Fruit fly (Drosophila melanogaster): ENCODE measurements around the gene ATPsynbetaL.

The ATPsynbetaL gene

DNA sequence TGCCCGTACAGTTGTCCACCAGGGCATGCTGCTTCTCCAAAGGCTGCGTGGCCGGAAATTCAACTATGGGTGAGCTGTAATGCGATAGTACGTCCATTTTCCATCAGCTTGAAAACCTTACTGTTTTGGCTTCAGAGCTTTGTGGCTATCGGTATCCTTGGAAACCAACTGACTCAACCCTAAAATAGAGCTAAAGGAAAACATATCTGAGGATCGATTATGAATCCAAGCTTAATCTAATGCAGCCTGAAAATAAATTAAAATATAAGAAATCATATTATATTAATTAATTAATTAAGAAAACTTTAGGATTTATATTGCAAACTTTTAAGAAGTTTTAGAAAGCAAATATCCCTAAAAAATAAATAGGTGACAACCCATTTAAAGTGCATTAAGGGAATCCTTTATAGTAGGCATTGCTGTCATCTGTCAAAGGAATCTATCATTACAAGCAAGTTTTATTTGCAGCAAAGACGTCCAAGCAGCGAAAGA is at the start of gene ATPsynbetaL, which contains the start of gene CG13074:
TSS of gene ATPsynbetaL (plus strand) at position 442 of the 492 bp plus-strand sequence.
TSS of gene CG13074 (minus strand) at position 101 of the 492 bp plus-strand sequence.
- TF ChIP-seq h (optimal IDR thresholded peaks at IDR 0.05), result no peak
- no peak for TF ChIP-seq ttk (optimal IDR thresholded peaks at IDR 0.05)
- no peak for TF ChIP-seq Myc (optimal IDR thresholded peaks at IDR 0.05)
- TF ChIP-seq psq (optimal IDR thresholded peaks at IDR 0.05), result no peak

DNA sequence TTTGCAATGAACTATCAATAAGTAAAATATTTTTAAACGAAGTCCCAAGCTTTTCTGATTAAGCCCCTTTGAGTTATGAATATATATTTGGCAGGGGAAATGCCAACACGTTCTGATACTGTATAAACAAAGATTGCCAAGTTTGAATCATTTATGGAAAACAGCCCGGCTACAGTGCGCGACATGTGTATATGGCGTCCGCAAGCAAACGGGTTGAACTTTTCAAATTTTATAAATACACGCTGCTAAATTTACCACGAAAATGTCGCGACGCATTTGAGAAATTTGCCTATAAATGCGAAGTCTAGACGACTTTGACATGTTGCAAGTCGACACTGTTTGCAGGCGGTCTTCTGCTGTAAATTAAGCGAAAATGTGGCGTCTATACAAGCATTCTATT is 49.5 kb upstream of the ATPsynbetaL start:
- no peak for TF ChIP-seq h (optimal IDR thresholded peaks at IDR 0.05)
- no peak for TF ChIP-seq Myc (optimal IDR thresholded peaks at IDR 0.05)
- TF ChIP-seq insv (optimal IDR thresholded peaks at IDR 0.05), result no peak
- no peak for TF ChIP-seq ttk (optimal IDR thresholded peaks at IDR 0.05)
- no peak for TF ChIP-seq Sin3A (optimal IDR thresholded peaks at IDR 0.05)

dm6 chr3L:16048722-16049459 is 48.7 kb upstream of the ATPsynbetaL start:
- no peak for TF ChIP-seq insv (optimal IDR thresholded peaks at IDR 0.05)
- no peak for TF ChIP-seq ttk (optimal IDR thresholded peaks at IDR 0.05)
- TF ChIP-seq Myc (optimal IDR thresholded peaks at IDR 0.05), result no peak
- no peak for TF ChIP-seq psq (optimal IDR thresholded peaks at IDR 0.05)
- no peak for TF ChIP-seq h (optimal IDR thresholded peaks at IDR 0.05)
- TF ChIP-seq Sin3A (optimal IDR thresholded peaks at IDR 0.05), result no peak

dm6 chr3L:16049955-16050886 is 47.4 kb upstream of the ATPsynbetaL start:
- TF ChIP-seq h (optimal IDR thresholded peaks at IDR 0.05), result no peak
- TF ChIP-seq insv (optimal IDR thresholded peaks at IDR 0.05), result no peak
- TF ChIP-seq psq (optimal IDR thresholded peaks at IDR 0.05), result no peak
- no peak for TF ChIP-seq Myc (optimal IDR thresholded peaks at IDR 0.05)
- TF ChIP-seq Sin3A (optimal IDR thresholded peaks at IDR 0.05), result no peak
- no peak for TF ChIP-seq ttk (optimal IDR thresholded peaks at IDR 0.05)

dm6 chr3L:16050887-16051258 is 46.8 kb upstream of the ATPsynbetaL start, which contains the start of gene Diap1:
TSS of gene Diap1 (minus strand) at chr3L:16051034.
- TF ChIP-seq h (optimal IDR thresholded peaks at IDR 0.05), result no peak
- TF ChIP-seq ttk (optimal IDR thresholded peaks at IDR 0.05), result no peak
- TF ChIP-seq psq (optimal IDR thresholded peaks at IDR 0.05), result no peak
- TF ChIP-seq Myc (optimal IDR thresholded peaks at IDR 0.05), result no peak
- no peak for TF ChIP-seq Sin3A (optimal IDR thresholded peaks at IDR 0.05)
- no peak for TF ChIP-seq insv (optimal IDR thresholded peaks at IDR 0.05)

DNA sequence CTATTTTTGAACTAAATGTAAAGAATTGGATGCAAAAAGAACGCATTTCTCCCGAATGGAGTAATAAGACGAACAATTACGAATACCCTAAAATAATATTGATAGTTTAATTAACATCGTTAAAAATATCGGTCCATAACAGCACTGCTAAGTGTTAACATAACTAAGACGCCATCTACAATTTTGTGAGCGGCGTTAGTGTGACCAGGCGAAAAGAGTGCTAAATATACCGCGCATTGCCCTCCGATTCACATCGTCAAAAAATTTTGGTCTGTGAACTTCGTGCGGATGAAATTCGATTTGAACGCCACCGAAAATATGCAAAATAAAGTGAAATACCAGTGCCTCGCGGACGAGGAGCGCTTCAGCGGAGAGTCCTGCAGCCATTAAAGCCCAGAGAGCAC is 45.9 kb upstream of the ATPsynbetaL start, which contains the start of gene Mbs:
TSS of gene Mbs (plus strand) at position 241 of the 404 bp plus-strand sequence.
- no peak for TF ChIP-seq insv (optimal IDR thresholded peaks at IDR 0.05)
- no peak for TF ChIP-seq ttk (optimal IDR thresholded peaks at IDR 0.05)
- no peak for TF ChIP-seq Sin3A (optimal IDR thresholded peaks at IDR 0.05)
- no peak for TF ChIP-seq Myc (optimal IDR thresholded peaks at IDR 0.05)
- no peak for TF ChIP-seq h (optimal IDR thresholded peaks at IDR 0.05)
- TF ChIP-seq psq (optimal IDR thresholded peaks at IDR 0.05), result no peak

DNA sequence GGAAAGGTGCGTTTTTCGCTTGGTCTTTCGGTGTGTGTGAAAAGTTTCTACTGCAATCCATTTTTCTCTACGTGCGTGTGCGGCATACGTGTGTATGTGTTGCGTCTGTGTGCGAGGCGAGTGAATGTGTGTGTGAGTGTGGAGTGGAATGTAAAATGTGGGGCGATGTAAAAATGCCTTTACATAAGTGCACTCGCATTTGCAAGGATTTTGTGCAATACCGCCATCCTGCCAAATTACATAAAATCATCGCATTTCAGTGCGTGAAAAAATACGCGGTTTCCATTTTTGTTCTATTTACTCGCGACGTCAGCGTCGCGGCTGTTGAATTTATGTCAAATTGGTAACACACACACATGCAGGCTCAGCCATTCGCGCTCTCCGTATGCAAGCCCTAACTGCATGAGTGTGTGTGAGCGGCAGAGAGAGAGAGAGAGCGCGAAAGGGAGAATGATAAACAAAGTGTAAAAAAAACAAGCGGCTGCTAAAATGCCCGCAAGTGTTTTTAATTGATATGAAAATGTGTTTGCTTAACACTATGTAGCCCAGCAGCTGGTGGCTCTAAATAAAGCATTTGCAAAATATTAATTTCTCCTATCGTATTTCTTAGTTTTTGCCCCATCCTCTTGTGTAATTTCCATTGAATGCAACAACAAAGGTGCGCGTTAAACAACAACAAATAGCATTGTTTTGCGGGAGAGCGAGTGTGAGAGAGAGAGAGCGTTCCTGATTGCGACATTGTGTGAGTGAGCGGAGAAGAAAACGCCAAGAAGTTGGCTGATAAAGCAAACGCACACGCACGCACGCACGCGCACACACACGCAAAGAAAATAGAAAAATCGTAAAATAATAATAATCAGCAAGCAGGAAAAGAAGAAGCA is 45.2 kb upstream of the ATPsynbetaL start:
- TF ChIP-seq ttk (optimal IDR thresholded peaks at IDR 0.05) (no peak), insv (optimal IDR thresholded peaks at IDR 0.05) (no peak), Myc (optimal IDR thresholded peaks at IDR 0.05) (no peak), psq (optimal IDR thresholded peaks at IDR 0.05) (no peak), Sin3A (optimal IDR thresholded peaks at IDR 0.05) (no peak), h (optimal IDR thresholded peaks at IDR 0.05) (no peak)

DNA sequence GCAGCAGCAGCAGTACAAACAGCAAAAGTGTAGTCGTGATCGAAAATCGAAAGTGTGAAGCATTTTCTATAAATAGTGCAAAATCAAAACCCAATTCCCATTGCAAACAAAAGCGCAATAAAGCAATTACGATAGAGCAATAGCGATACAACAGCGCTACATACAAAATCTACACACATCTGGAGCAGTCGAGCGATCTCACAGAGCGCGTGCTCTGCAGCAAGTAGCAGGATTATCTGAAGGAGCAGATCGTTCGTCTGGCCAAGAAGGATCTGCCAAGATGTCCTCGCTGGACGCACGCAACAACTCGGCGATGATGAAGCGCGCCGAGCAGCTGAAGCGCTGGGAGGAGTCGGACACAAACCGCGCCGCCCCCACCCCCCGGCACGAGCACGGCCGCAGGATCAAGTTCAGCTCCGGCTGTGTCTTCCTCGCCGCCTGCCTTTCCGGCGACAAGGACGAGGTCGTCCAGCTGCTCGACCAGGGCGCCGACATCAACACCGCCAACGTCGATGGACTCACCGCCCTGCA is 44.5 kb upstream of the ATPsynbetaL start:
- TF ChIP-seq psq (optimal IDR thresholded peaks at IDR 0.05) (no peak), Sin3A (optimal IDR thresholded peaks at IDR 0.05) (no peak), Myc (optimal IDR thresholded peaks at IDR 0.05) (no peak), insv (optimal IDR thresholded peaks at IDR 0.05) (no peak), ttk (optimal IDR thresholded peaks at IDR 0.05) (no peak), h (optimal IDR thresholded peaks at IDR 0.05) (no peak)

dm6 chr3L:16054095-16054494 is 43.5 kb upstream of the ATPsynbetaL start:
- TF ChIP-seq ttk (optimal IDR thresholded peaks at IDR 0.05) (no peak), psq (optimal IDR thresholded peaks at IDR 0.05) (no peak), Myc (optimal IDR thresholded peaks at IDR 0.05) (no peak), h (optimal IDR thresholded peaks at IDR 0.05) (no peak), Sin3A (optimal IDR thresholded peaks at IDR 0.05) (no peak), insv (optimal IDR thresholded peaks at IDR 0.05) (no peak)

DNA sequence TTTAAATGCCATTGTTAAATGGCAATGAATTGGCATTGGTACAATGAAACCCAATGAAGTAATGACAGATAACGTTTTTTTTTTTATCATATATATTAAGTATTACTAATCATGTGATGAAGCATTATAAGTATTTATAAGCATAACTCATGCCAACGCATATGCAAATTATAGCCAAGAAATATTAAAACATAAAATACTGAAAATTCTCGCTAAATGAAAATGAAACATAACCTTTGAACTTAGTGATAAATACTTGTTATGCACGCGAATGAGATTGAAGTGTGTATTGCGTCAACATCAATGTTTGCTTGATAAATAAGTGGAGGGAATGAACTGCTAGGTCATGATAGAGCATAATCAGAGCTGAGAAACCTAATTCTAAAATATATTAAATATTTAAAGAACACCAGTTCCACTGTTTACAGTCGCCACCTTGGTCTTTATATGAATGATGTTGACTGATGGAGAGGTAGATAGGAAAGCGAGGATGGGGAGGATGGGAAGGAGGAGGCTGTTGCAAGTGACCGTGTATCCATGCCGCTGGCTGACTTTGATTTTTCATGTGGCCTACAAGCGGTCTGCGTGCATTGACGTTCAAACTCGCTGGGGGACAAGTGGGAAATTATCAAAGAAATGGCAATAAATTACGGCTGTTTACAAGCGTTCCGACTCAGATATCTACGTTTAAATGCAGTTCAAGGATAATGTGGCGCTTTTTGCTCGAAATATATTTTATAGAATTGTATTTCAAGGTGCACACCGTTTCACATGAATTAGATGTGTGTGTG is 41.3 kb upstream of the ATPsynbetaL start:
- no peak for TF ChIP-seq Myc (optimal IDR thresholded peaks at IDR 0.05)
- TF ChIP-seq ttk (optimal IDR thresholded peaks at IDR 0.05), result no peak
- TF ChIP-seq insv (optimal IDR thresholded peaks at IDR 0.05), result no peak
- no peak for TF ChIP-seq Sin3A (optimal IDR thresholded peaks at IDR 0.05)
- TF ChIP-seq psq (optimal IDR thresholded peaks at IDR 0.05), result no peak
- TF ChIP-seq h (optimal IDR thresholded peaks at IDR 0.05), result no peak
